Fruit fly (Drosophila melanogaster): Measurements from ENCODE around the gene Oct-TyrR.

The Oct-TyrR gene

DNA sequence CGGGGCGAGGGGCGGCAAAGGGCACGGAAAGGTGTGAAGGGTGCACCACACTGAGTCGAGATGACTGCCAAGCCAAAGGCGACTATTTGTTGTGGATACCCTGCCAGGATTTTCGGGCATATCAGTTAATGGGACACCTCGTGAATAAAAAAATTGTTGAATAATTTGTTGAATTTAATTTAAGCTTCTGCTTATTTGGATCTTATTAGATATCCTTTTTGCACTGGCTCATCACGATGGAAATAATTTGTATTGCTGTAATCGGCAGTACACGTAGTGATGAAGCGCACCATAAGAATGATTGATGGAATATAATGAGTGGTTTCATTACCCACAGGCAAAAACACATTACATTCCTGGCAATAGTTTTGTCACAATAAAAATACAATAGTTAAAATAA, 75.1 kb downstream of the Oct-TyrR start:
- TF ChIP-seq dmrt93B (GFP tag; optimal IDR thresholded peaks at IDR 0.05), result no peak
- no peak for TF ChIP-seq sv (GFP tag; optimal IDR thresholded peaks at IDR 0.05)
- no peak for TF ChIP-seq Rel (GFP tag; optimal IDR thresholded peaks at IDR 0.05)
- no peak for TF ChIP-seq Rel (tag; optimal IDR thresholded peaks at IDR 0.05)
- TF ChIP-seq pan (optimal IDR thresholded peaks at IDR 0.05), result no peak
- TF ChIP-seq Jra (GFP tag; optimal IDR thresholded peaks at IDR 0.05), result no peak
- no peak for TF ChIP-seq tai (GFP tag; optimal IDR thresholded peaks at IDR 0.05)
- TF ChIP-seq psq (GFP tag; optimal IDR thresholded peaks at IDR 0.05), result no peak
- TF ChIP-seq Hnf4 (GFP tag; optimal IDR thresholded peaks at IDR 0.05), result no peak
- TF ChIP-seq CrebA (GFP tag; optimal IDR thresholded peaks at IDR 0.05; ENCODE audit: borderline replicate concordance), result no peak
- no peak for TF ChIP-seq woc (GFP tag; optimal IDR thresholded peaks at IDR 0.05)
- TF ChIP-seq OdsH (GFP tag; optimal IDR thresholded peaks at IDR 0.05), result no peak
- no peak for TF ChIP-seq rgr (GFP tag; optimal IDR thresholded peaks at IDR 0.05)
- TF ChIP-seq Dfd (GFP tag; optimal IDR thresholded peaks at IDR 0.05), result no peak
- no peak for TF ChIP-seq ey (GFP tag; optimal IDR thresholded peaks at IDR 0.05)
- no peak for TF ChIP-seq br (GFP tag; optimal IDR thresholded peaks at IDR 0.05)

DNA sequence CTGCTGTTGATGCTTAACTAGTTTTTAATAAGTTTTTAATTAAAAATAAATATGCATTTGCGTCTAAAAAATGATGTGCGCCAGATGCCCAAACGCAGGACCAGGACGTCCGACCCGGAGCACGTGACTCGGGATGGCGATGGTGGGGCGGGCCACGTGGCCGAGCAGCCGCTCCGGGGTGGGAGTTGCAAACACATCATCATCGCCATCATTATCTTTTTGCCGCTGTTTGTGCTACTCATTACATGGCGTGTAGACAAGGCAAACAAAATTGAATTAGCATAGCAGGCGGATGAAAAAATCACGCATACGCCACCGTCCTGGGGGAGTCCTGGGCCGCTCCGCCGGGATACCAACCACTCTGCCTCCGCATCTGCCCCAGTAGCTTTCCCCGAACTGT, 78.4 kb downstream of the Oct-TyrR start:
- TF ChIP-seq ey (GFP tag; optimal IDR thresholded peaks at IDR 0.05) (no peak), usp (GFP tag; optimal IDR thresholded peaks at IDR 0.05) (no peak), fru (GFP tag; optimal IDR thresholded peaks at IDR 0.05) (no peak), jim (GFP tag; optimal IDR thresholded peaks at IDR 0.05) (no peak), CG32264 (GFP tag; optimal IDR thresholded peaks at IDR 0.05) (no peak), h (GFP tag; optimal IDR thresholded peaks at IDR 0.05) (no peak)

Measured in whole organism, wandering third instar larva.